Worm (Caenorhabditis elegans) whole organism, L1 larva: ENCODE measurements around the gene clec-210.

Experiments used
- Y116A8C.19 ChIP-seq: sonication (generic microtip); optimal IDR thresholded peaks from 2 replicates; lab custom pipeline; 2016; ENCODE audit warnings: missing compliant biosample characterization, missing genetic modification characterization, borderline replicate concordance
- aha-1 ChIP-seq: fragments of 150-350 bp; optimal IDR thresholded peaks from 2 replicates; lab custom pipeline; 2014; ENCODE audit warnings: missing biosample characterization, missing genetic modification characterization
- alr-1 ChIP-seq: fragments of 200-800 bp; sonication (Bioruptor generic); optimal IDR thresholded peaks from 2 replicates; lab custom pipeline; 2018; ENCODE audit warnings: borderline replicate concordance, mild to moderate bottlenecking, missing genetic modification characterization, missing compliant biosample characterization
- aly-2 ChIP-seq: fragments of 150-350 bp; optimal IDR thresholded peaks from 2 replicates; lab custom pipeline; 2014; ENCODE audit warnings: missing biosample characterization, missing genetic modification characterization
- ama-1 ChIP-seq: fragments of 150-350 bp; optimal IDR thresholded peaks from 2 replicates; lab custom pipeline; 2014
- blmp-1 ChIP-seq: fragments of 150-350 bp; optimal IDR thresholded peaks from 2 replicates; lab custom pipeline; 2014; ENCODE audit warnings: missing biosample characterization, missing genetic modification characterization
- ceh-63 ChIP-seq: fragments of 200-800 bp; sonication (Bioruptor generic); optimal IDR thresholded peaks from 2 replicates; lab custom pipeline; 2018; ENCODE audit warnings: mild to moderate bottlenecking, missing genetic modification characterization, missing compliant biosample characterization
- ceh-8 ChIP-seq: fragments of 200-800 bp; sonication (Bioruptor generic); optimal IDR thresholded peaks from 2 replicates; lab custom pipeline; 2018; ENCODE audit warnings: mild to moderate bottlenecking, missing genetic modification characterization, moderate library complexity, missing compliant biosample characterization
- ceh-82 ChIP-seq, 3 experiments: fragments of 150-350 bp in 1 of 3; sonication (generic microtip) in 2 of 3; optimal IDR thresholded peaks; 2 replicates each; lab custom pipeline; 2014 to 2017; ENCODE audit warnings: missing biosample characterization in 3 of 3, missing genetic modification characterization in 3 of 3
- ceh-88 ChIP-seq: fragments of 200-800 bp; sonication (Bioruptor generic); IDR thresholded peaks from 2 replicates; pipeline ENCODE4 v1.3.6; 2022; ENCODE audit warnings: missing genetic modification characterization, missing compliant biosample characterization
- ceh-90 ChIP-seq: sonication (generic microtip); optimal IDR thresholded peaks from 2 replicates; lab custom pipeline; 2016; ENCODE audit warnings: missing genetic modification characterization, missing compliant biosample characterization
- ces-1 ChIP-seq: fragments of 150-350 bp; optimal IDR thresholded peaks from 2 replicates; lab custom pipeline; 2014; ENCODE audit warnings: missing biosample characterization, missing genetic modification reagents, missing genetic modification characterization
- dpl-1 ChIP-seq, 3 experiments: fragments of 150-350 bp in 2 of 3; sonication (generic microtip) in 1 of 3; optimal IDR thresholded peaks; 2 replicates each; lab custom pipeline; 2014 to 2017; ENCODE audit warnings: missing biosample characterization in 3 of 3, missing genetic modification characterization in 3 of 3, missing genetic modification reagents in 3 of 3
- efl-3 ChIP-seq: fragments of 200-800 bp; sonication (Bioruptor generic); optimal IDR thresholded peaks from 2 replicates; lab custom pipeline; 2018; ENCODE audit warnings: mild to moderate bottlenecking, missing genetic modification characterization, missing compliant biosample characterization
- egl-13 ChIP-seq: sonication (generic microtip); optimal IDR thresholded peaks from 2 replicates; lab custom pipeline; 2016; ENCODE audit warnings: missing genotype, missing genetic modification reagents, missing genetic modification characterization, missing compliant biosample characterization
- fkh-4 ChIP-seq: sonication (generic microtip); optimal IDR thresholded peaks from 2 replicates; lab custom pipeline; 2016; ENCODE audit warnings: missing compliant biosample characterization, missing genetic modification characterization, borderline replicate concordance
- fkh-8 ChIP-seq: sonication (generic microtip); optimal IDR thresholded peaks from 2 replicates; lab custom pipeline; 2016; ENCODE audit warnings: mild to moderate bottlenecking, missing genetic modification characterization, missing compliant biosample characterization
- grh-1 ChIP-seq: fragments of 200-800 bp; sonication (Bioruptor generic); IDR thresholded peaks from 2 replicates; pipeline ENCODE4 v1.3.6; 2022; ENCODE audit warnings: missing genetic modification reagents, missing genetic modification characterization, missing compliant biosample characterization
- hlh-4 ChIP-seq: sonication (generic microtip); optimal IDR thresholded peaks from 2 replicates; lab custom pipeline; 2016; ENCODE audit warnings: mild to moderate bottlenecking, missing genetic modification characterization, missing compliant biosample characterization
- irx-1 ChIP-seq: sonication (generic microtip); optimal IDR thresholded peaks from 2 replicates; lab custom pipeline; 2016; ENCODE audit warnings: missing genetic modification characterization, missing compliant biosample characterization
- lin-35 ChIP-seq, 2 experiments: fragments of 150-350 bp; optimal IDR thresholded peaks; 2 replicates each; lab custom pipeline; 2014; ENCODE audit warnings: missing biosample characterization in 2 of 2, missing genetic modification characterization in 2 of 2, missing genetic modification reagents in 2 of 2
- lin-39 ChIP-seq: fragments of 150-350 bp; optimal IDR thresholded peaks from 2 replicates; lab custom pipeline; 2014; ENCODE audit warnings: missing biosample characterization, missing genetic modification reagents, missing genetic modification characterization
- lir-3 ChIP-seq: sonication (generic microtip); optimal IDR thresholded peaks from 2 replicates; lab custom pipeline; 2016; ENCODE audit warnings: mild to moderate bottlenecking, missing genetic modification characterization, moderate library complexity, missing compliant biosample characterization; ENCODE audit not compliant: poor library complexity
- mab-9 ChIP-seq: fragments of 200-800 bp; sonication (Bioruptor generic); IDR thresholded peaks from 2 replicates; pipeline ENCODE4 v1.3.6; 2022; ENCODE audit warnings: missing genetic modification reagents, missing genetic modification characterization, missing compliant biosample characterization
- mdl-1 ChIP-seq, 2 experiments: fragments of 150-350 bp; optimal IDR thresholded peaks; 2 replicates each; lab custom pipeline; 2014 to 2017; ENCODE audit warnings: missing biosample characterization in 2 of 2, missing genetic modification characterization in 2 of 2, inconsistent platforms in 1 of 2
- mef-2 ChIP-seq: fragments of 150-350 bp; optimal IDR thresholded peaks from 2 replicates; lab custom pipeline; 2014; ENCODE audit warnings: missing biosample characterization, missing genetic modification characterization
- nhr-19 ChIP-seq: fragments of 200-800 bp; sonication (Bioruptor generic); conservative IDR thresholded peaks from 2 replicates; pipeline ENCODE4 v1.3.6; 2022; ENCODE audit warnings: missing genetic modification characterization, missing compliant biosample characterization
- nhr-20 ChIP-seq: sonication (generic microtip); optimal IDR thresholded peaks from 2 replicates; lab custom pipeline; 2016; ENCODE audit warnings: mild to moderate bottlenecking, missing genetic modification characterization, missing compliant biosample characterization
- nhr-85 ChIP-seq: sonication (generic microtip); peaks from one replicate; lab custom pipeline; 2016; ENCODE audit warnings: missing genetic modification characterization, inconsistent platforms, missing compliant biosample characterization
- nhr-90 ChIP-seq: sonication (generic microtip); optimal IDR thresholded peaks from 2 replicates; lab custom pipeline; 2016; ENCODE audit warnings: mild to moderate bottlenecking, missing genetic modification characterization, missing compliant biosample characterization; ENCODE audit not compliant: poor library complexity
- pax-3 ChIP-seq: fragments of 200-800 bp; sonication (Bioruptor generic); optimal IDR thresholded peaks from 2 replicates; lab custom pipeline; 2018; ENCODE audit warnings: mild to moderate bottlenecking, missing genetic modification characterization, moderate library complexity, missing compliant biosample characterization
- pqm-1 ChIP-seq: sonication (generic microtip); optimal IDR thresholded peaks from 3 replicates; lab custom pipeline; 2017; ENCODE audit warnings: missing biosample characterization, missing genetic modification characterization
- rnt-1 ChIP-seq: sonication (generic microtip); optimal IDR thresholded peaks from 2 replicates; lab custom pipeline; 2016; ENCODE audit warnings: mild to moderate bottlenecking, missing genetic modification characterization, moderate library complexity, missing compliant biosample characterization
- snpc-4 ChIP-seq: fragments of 150-350 bp; optimal IDR thresholded peaks from 2 replicates; lab custom pipeline; 2014; ENCODE audit warnings: missing biosample characterization, missing genetic modification characterization
- snu-23 ChIP-seq: sonication (generic microtip); optimal IDR thresholded peaks from 2 replicates; lab custom pipeline; 2016; ENCODE audit warnings: missing genetic modification characterization, missing compliant biosample characterization
- tbx-2 ChIP-seq: sonication (generic microtip); optimal IDR thresholded peaks from 2 replicates; lab custom pipeline; 2016; ENCODE audit warnings: missing genetic modification characterization, missing compliant biosample characterization
- tlp-1 ChIP-seq: fragments of 150-350 bp; optimal IDR thresholded peaks from 2 replicates; lab custom pipeline; 2014; ENCODE audit warnings: missing biosample characterization, missing genetic modification characterization
- unc-62 ChIP-seq: fragments of 150-350 bp; optimal IDR thresholded peaks from 2 replicates; lab custom pipeline; 2014; ENCODE audit warnings: missing biosample characterization, missing genetic modification reagents, missing genetic modification characterization
- unc-86 ChIP-seq: sonication (generic microtip); optimal IDR thresholded peaks from 2 replicates; lab custom pipeline; 2016; ENCODE audit warnings: missing genetic modification characterization, missing compliant biosample characterization
- vab-15 ChIP-seq: sonication (generic microtip); optimal IDR thresholded peaks from 2 replicates; lab custom pipeline; 2017; ENCODE audit warnings: missing genotype, mild to moderate bottlenecking, missing genetic modification characterization, missing compliant biosample characterization
- xbp-1 ChIP-seq: sonication (generic microtip); optimal IDR thresholded peaks from 2 replicates; lab custom pipeline; 2016; ENCODE audit warnings: missing genetic modification characterization, missing compliant biosample characterization
- zag-1 ChIP-seq: fragments of 150-350 bp; optimal IDR thresholded peaks from 2 replicates; lab custom pipeline; 2014; ENCODE audit warnings: missing biosample characterization, missing genetic modification characterization

The clec-210 gene

DNA sequence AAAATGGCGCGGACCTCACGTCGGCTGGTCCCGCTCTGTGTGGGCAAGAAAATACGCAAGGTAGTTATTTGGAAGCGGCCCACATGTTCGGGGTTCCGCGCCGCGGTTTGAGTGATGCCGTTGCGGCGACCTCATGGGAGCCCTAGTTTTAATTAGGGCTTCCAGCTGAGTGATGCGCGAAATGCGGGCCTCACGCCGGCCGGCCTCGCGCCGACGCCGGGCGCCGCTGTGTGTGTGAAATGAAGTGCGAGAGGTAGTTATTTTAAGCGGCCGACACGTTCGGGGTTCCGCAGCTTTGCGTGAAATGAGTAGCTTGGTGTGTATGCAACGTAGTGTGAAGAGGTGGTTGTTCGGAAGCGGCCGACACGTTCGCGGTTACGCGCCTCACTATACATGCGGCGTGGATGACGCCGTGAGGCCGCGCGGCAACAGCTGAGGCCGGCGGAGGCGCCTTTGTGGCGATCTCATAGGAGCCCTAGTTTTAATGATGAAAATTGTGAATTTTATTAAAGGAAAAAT, 31.8 kb downstream of the clec-210 start:
- TF ChIP-seq snu-23 (no peak), ama-1 (lab: Kevin White, UChicago) (no peak), ceh-90 (tag; lab: Kevin White, UChicago) (no peak), zag-1 (no peak), lir-3 (tag; lab: Kevin White, UChicago) (no peak), alr-1 (no peak), mab-9 (GFP tag; lab: Robert Waterston, UW) (no peak), pax-3 (tag; lab: Kevin White, UChicago) (no peak), Y116A8C.19 (tag; lab: Kevin White, UChicago) (no peak), blmp-1 (no peak), lin-39 (no peak), hlh-4 (tag; lab: Kevin White, UChicago) (no peak), ceh-88 (GFP tag; lab: Robert Waterston, UW) (no peak), tlp-1 (tag; lab: Kevin White, UChicago) (no peak), dpl-1 (GFP tag; optimal IDR thresholded peaks at IDR 0.05; lab: Kevin White, UChicago) (no peak)

ce11 chrV:3151862-3152261, 33.7 kb downstream of the clec-210 start, which contains the start of gene srab-6:
srab-6 (minus strand) TSS chrV:3151962.
- TF ChIP-seq xbp-1 = no peak
- no peak for TF ChIP-seq mef-2 (tag; lab: Kevin White, UChicago)
- no peak for TF ChIP-seq unc-62 (GFP tag; lab: Kevin White, UChicago)
- no peak for TF ChIP-seq unc-86 (tag; lab: Kevin White, UChicago)
- TF ChIP-seq mdl-1 (tag; optimal IDR thresholded peaks at IDR 0.05; lab: Kevin White, UChicago) = no peak
- TF ChIP-seq dpl-1 (GFP tag; optimal IDR thresholded peaks at IDR 0.05; lab: Kevin White, UChicago) = no peak
- TF ChIP-seq egl-13 (tag; lab: Kevin White, UChicago) = no peak
- TF ChIP-seq fkh-4 (tag; lab: Kevin White, UChicago) = no peak
- no peak for TF ChIP-seq vab-15 (tag; lab: Kevin White, UChicago)
- no peak for TF ChIP-seq Y116A8C.19 (tag; lab: Kevin White, UChicago)
- TF ChIP-seq mab-9 (GFP tag; lab: Robert Waterston, UW) = no peak

ce11 chrV:3155072-3155471, 36.9 kb downstream of the clec-210 start, which contains the start of gene srab-7:
srab-7 (minus strand) TSS chrV:3155172.
- TF ChIP-seq aly-2 (no peak), vab-15 (tag; lab: Kevin White, UChicago) (no peak), rnt-1 (tag; lab: Kevin White, UChicago) (no peak), nhr-20 (tag; lab: Kevin White, UChicago) (no peak), unc-62 (GFP tag; lab: Kevin White, UChicago) (no peak), ceh-82 (tag; optimal IDR thresholded peaks at IDR 0.05; lab: Kevin White, UChicago) (no peak), ceh-90 (tag; lab: Kevin White, UChicago) (no peak), nhr-19 (GFP tag; lab: Robert Waterston, UW) (no peak), irx-1 (no peak), ceh-8 (GFP tag; lab: Kevin White, UChicago) (no peak), dpl-1 (GFP tag; optimal IDR thresholded peaks at IDR 0.05; lab: Kevin White, UChicago) (no peak), grh-1 (no peak), fkh-8 (no peak), efl-3 (GFP tag; lab: Kevin White, UChicago) (no peak), ceh-63 (GFP tag; lab: Kevin White, UChicago) (no peak), tbx-2 (tag; lab: Kevin White, UChicago) (no peak), pqm-1 (no peak)

- TF ChIP-seq ces-1 (GFP tag; lab: Kevin White, UChicago) (no peak), nhr-90 (tag; lab: Kevin White, UChicago) (no peak), lin-35 (GFP tag; optimal IDR thresholded peaks at IDR 0.05; lab: Kevin White, UChicago) (no peak), ceh-8 (GFP tag; lab: Kevin White, UChicago) (no peak), snpc-4 (tag; lab: Kevin White, UChicago) (no peak), grh-1 (no peak), nhr-85 (no peak), aha-1 (tag; lab: Kevin White, UChicago) (no peak)
These were observed 38.6 kb downstream of the clec-210 start, which contains the start of gene exh-1 for ce11 chrV:3156786-3157185. exh-1 (plus strand) TSS chrV:3157086.
